Fruit fly (Drosophila melanogaster) whole organism, wandering third instar larva: ENCODE results near the gene CG33679.

Experiments
- CG9705 ChIP-seq: fragments of 200-800 bp; sonication (Bioruptor generic); optimal IDR thresholded peaks from 2 replicates; lab custom pipeline; 2018; ENCODE audit warnings: missing biosample characterization, mild to moderate bottlenecking, missing genetic modification characterization
- Hnf4 ChIP-seq: fragments of 200-800 bp; sonication (Bioruptor generic); optimal IDR thresholded peaks from 2 replicates; lab custom pipeline; 2016; ENCODE audit warnings: missing biosample characterization, mild to moderate bottlenecking, missing genetic modification characterization
- Hr78 ChIP-seq: fragments of >200 bp; optimal IDR thresholded peaks from 2 replicates; lab custom pipeline; 2017; ENCODE audit warnings: missing biosample characterization, missing genetic modification characterization
- Myc ChIP-seq: fragments of >200 bp; optimal IDR thresholded peaks from 2 replicates; lab custom pipeline; 2017
- dsf ChIP-seq: sonication (Bioruptor generic); optimal IDR thresholded peaks from 2 replicates; lab custom pipeline; 2016; ENCODE audit warnings: missing biosample characterization, missing genetic modification characterization, borderline replicate concordance
- ey ChIP-seq: fragments of 200-800 bp; sonication (Bioruptor generic); optimal IDR thresholded peaks from 2 replicates; lab custom pipeline; 2016; ENCODE audit warnings: missing biosample characterization, missing genetic modification characterization
- foxo ChIP-seq, 2 experiments: fragments of 200-800 bp; sonication (Bioruptor generic); optimal IDR thresholded peaks; 2 replicates in 1 of 2; 3 replicates in 1 of 2; lab custom pipeline; 2016 to 2017; ENCODE audit warnings: missing biosample characterization in 2 of 2, missing genetic modification characterization in 2 of 2
- sage ChIP-seq: fragments of 200-800 bp; sonication (Bioruptor generic); optimal IDR thresholded peaks from 2 replicates; lab custom pipeline; 2016; ENCODE audit warnings: missing biosample characterization, mild to moderate bottlenecking, missing genetic modification characterization
- woc ChIP-seq: sonication (Bioruptor generic); optimal IDR thresholded peaks from 2 replicates; lab custom pipeline; 2016; ENCODE audit warnings: missing biosample characterization, mild to moderate bottlenecking, missing genetic modification characterization

dm6 chr2L:15066141-15066540 is 8.0 kb downstream of the CG33679 start:
- TF ChIP-seq dsf (GFP tag; lab: Kevin White, UChicago) (no peak), Myc (lab: Kevin White, UChicago) (no peak), foxo (GFP tag; optimal IDR thresholded peaks at IDR 0.05; lab: Kevin White, UChicago) (no peak), CG9705 (GFP tag; lab: Kevin White, UChicago) (no peak), sage (GFP tag; lab: Kevin White, UChicago) (no peak), Hr78 (no peak), ey (GFP tag; lab: Kevin White, UChicago) (no peak), woc (no peak), Hnf4 (GFP tag; lab: Kevin White, UChicago) (no peak)
